In the genomic region with DNA sequence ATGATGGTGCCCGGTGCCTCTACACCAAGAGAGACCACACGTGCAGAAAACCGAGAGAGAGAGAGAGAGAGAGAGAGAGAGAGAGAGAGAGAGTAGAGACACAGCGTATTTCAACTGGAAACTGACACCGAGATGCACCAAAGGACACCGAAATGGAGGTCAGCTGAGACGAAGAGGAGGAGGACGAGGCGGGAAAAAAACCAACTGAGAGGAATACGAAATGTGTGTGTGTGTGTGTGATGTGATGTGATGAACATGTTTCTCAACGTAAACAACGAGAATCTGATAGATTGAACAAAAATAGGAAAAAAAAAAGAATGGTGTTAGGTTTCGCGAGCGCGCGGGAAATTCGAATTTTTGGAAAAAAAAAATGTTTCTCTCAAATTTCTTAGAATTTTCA, we compare ENCODE assay signal across 1 worm cellular context.
TF ChIP-seq lines count a peak whose summit lies in the region.

No protein-coding gene starts in this region.

TF ChIP-seq in whole organism, L1 larva, 84 proteins besides CTCF, POLR2A, EP300 and RAD21 (continued from another document):
- TF ChIP-seq unc-62 (GFP tag; optimal IDR thresholded peaks at IDR 0.05; lab: Kevin White, UChicago), result no peak
- no peak for TF ChIP-seq nhr-28 (tag; optimal IDR thresholded peaks at IDR 0.05; lab: Kevin White, UChicago)
- TF ChIP-seq C16A3.4 (tag; optimal IDR thresholded peaks at IDR 0.05; lab: Kevin White, UChicago), result peak; percentile 60
- peak in 2 of 3 experiments; percentile 25 to 61 for TF ChIP-seq ceh-82 (tag; optimal IDR thresholded peaks at IDR 0.05; lab: Kevin White, UChicago)
- peak; percentile 80 for TF ChIP-seq snu-23 (GFP tag; optimal IDR thresholded peaks at IDR 0.05; lab: Kevin White, UChicago)
- TF ChIP-seq lin-13 (GFP tag; optimal IDR thresholded peaks at IDR 0.05; lab: Kevin White, UChicago), result peak; percentile 40
- peak; percentile 4 to 91 for TF ChIP-seq mdl-1 (tag; optimal IDR thresholded peaks at IDR 0.05; lab: Kevin White, UChicago)
- TF ChIP-seq mep-1 (tag; optimal IDR thresholded peaks at IDR 0.05; lab: Kevin White, UChicago), result peak; percentile 28
- peak; percentile 82 for TF ChIP-seq nhr-71 (tag; optimal IDR thresholded peaks at IDR 0.05; lab: Kevin White, UChicago)
- no peak for TF ChIP-seq sptf-1 (tag; optimal IDR thresholded peaks at IDR 0.05; lab: Kevin White, UChicago)
- TF ChIP-seq isw-1 (GFP tag; IDR thresholded peaks at IDR 0.05; lab: Robert Waterston, UW), result no peak
- TF ChIP-seq ceh-90 (tag; optimal IDR thresholded peaks at IDR 0.05; lab: Kevin White, UChicago), result no peak
- TF ChIP-seq ztf-4 (tag; optimal IDR thresholded peaks at IDR 0.05; lab: Kevin White, UChicago), result no peak
- TF ChIP-seq ama-1 (optimal IDR thresholded peaks at IDR 0.05; lab: Kevin White, UChicago), result no peak
- TF ChIP-seq vab-15 (tag; optimal IDR thresholded peaks at IDR 0.05; lab: Kevin White, UChicago), result no peak
- no peak for TF ChIP-seq alr-1 (tag; optimal IDR thresholded peaks at IDR 0.05; lab: Kevin White, UChicago; ENCODE audit: borderline replicate concordance)
- peak; percentile 26 for TF ChIP-seq pax-3 (tag; optimal IDR thresholded peaks at IDR 0.05; lab: Kevin White, UChicago)
- TF ChIP-seq lir-3 (tag; optimal IDR thresholded peaks at IDR 0.05; lab: Kevin White, UChicago; ENCODE audit: poor library complexity), result no peak
- TF ChIP-seq egl-13 (tag; optimal IDR thresholded peaks at IDR 0.05; lab: Kevin White, UChicago), result peak; percentile 42
- no peak for TF ChIP-seq zag-1 (tag; optimal IDR thresholded peaks at IDR 0.05; lab: Kevin White, UChicago)
- no peak for TF ChIP-seq unc-30 (tag; optimal IDR thresholded peaks at IDR 0.05; lab: Kevin White, UChicago)
- no peak for TF ChIP-seq nhr-76 (tag; optimal IDR thresholded peaks at IDR 0.05; lab: Kevin White, UChicago)
- peak; percentile 42 for TF ChIP-seq xbp-1 (tag; optimal IDR thresholded peaks at IDR 0.05; lab: Kevin White, UChicago)
- TF ChIP-seq dpl-1 (GFP tag; optimal IDR thresholded peaks at IDR 0.05; lab: Kevin White, UChicago), result peak; percentile 60 to 73 (median 62)
- TF ChIP-seq pag-3 (tag; optimal IDR thresholded peaks at IDR 0.05; lab: Kevin White, UChicago; ENCODE audit: borderline replicate concordance, insufficient read depth), result no peak
- TF ChIP-seq mef-2 (tag; optimal IDR thresholded peaks at IDR 0.05; lab: Kevin White, UChicago), result no peak
- no peak for TF ChIP-seq Y116A8C.19 (tag; optimal IDR thresholded peaks at IDR 0.05; lab: Kevin White, UChicago; ENCODE audit: borderline replicate concordance)
- no peak for TF ChIP-seq C04F5.9 (tag; optimal IDR thresholded peaks at IDR 0.05; lab: Kevin White, UChicago)
- no peak for TF ChIP-seq blmp-1 (tag; optimal IDR thresholded peaks at IDR 0.05; lab: Kevin White, UChicago)
- TF ChIP-seq unc-86 (tag; optimal IDR thresholded peaks at IDR 0.05; lab: Kevin White, UChicago), result peak; percentile 52
- TF ChIP-seq hlh-17 (GFP tag; optimal IDR thresholded peaks at IDR 0.05; lab: Kevin White, UChicago; ENCODE audit: borderline replicate concordance), result no peak
- TF ChIP-seq sup-37 (GFP tag; optimal IDR thresholded peaks at IDR 0.05; lab: Kevin White, UChicago), result no peak
- TF ChIP-seq ets-5 (GFP tag; IDR thresholded peaks at IDR 0.05; lab: Robert Waterston, UW), result no peak
- peak; percentile 92 for TF ChIP-seq lin-14 (GFP tag; optimal IDR thresholded peaks at IDR 0.05; lab: Kevin White, UChicago)
- TF ChIP-seq nhr-47 (tag; optimal IDR thresholded peaks at IDR 0.05; lab: Kevin White, UChicago), result peak; percentile 62
- TF ChIP-seq lsy-2 (tag; optimal IDR thresholded peaks at IDR 0.05; lab: Kevin White, UChicago), result peak; percentile 53 to 74
- no peak for TF ChIP-seq egl-27 (tag; optimal IDR thresholded peaks at IDR 0.05; lab: Kevin White, UChicago)
- no peak for TF ChIP-seq fkh-10 (GFP tag; optimal IDR thresholded peaks at IDR 0.05; lab: Kevin White, UChicago)
- TF ChIP-seq pqm-1 (tag; optimal IDR thresholded peaks at IDR 0.05; lab: Kevin White, UChicago), result no peak
- TF ChIP-seq lin-39 (tag; optimal IDR thresholded peaks at IDR 0.05; lab: Kevin White, UChicago), result no peak
- peak; percentile 73 for TF ChIP-seq nhr-20 (tag; optimal IDR thresholded peaks at IDR 0.05; lab: Kevin White, UChicago)
- no peak for TF ChIP-seq rnt-1 (tag; optimal IDR thresholded peaks at IDR 0.05; lab: Kevin White, UChicago)
- TF ChIP-seq unc-98 (GFP tag; IDR thresholded peaks at IDR 0.05; lab: Robert Waterston, UW), result no peak
- TF ChIP-seq dsc-1 (tag; optimal IDR thresholded peaks at IDR 0.05; lab: Kevin White, UChicago), result no peak
- peak; percentile 29 for TF ChIP-seq elt-2 (tag; optimal IDR thresholded peaks at IDR 0.05; lab: Kevin White, UChicago)
- no peak for TF ChIP-seq tlp-1 (tag; optimal IDR thresholded peaks at IDR 0.05; lab: Kevin White, UChicago)
- TF ChIP-seq ceh-88 (GFP tag; IDR thresholded peaks at IDR 0.05; lab: Robert Waterston, UW), result no peak; the same call in 1 of the 2 replicates
